Fruit fly (Drosophila melanogaster) Kc167 (cell line): Measurements from ENCODE around the gene Lamtor4.

Experiments
- Myc ChIP-seq: fragments of >200 bp; optimal IDR thresholded peaks from 2 replicates; lab custom pipeline; 2017; ENCODE audit warnings: missing external identifiers
- Sin3A ChIP-seq: fragments of >200 bp; optimal IDR thresholded peaks from 2 replicates; lab custom pipeline; 2018; ENCODE audit warnings: missing external identifiers
- h ChIP-seq: fragments of >200 bp; optimal IDR thresholded peaks from 3 replicates; lab custom pipeline; 2018; ENCODE audit warnings: missing external identifiers
- insv ChIP-seq: fragments of >200 bp; optimal IDR thresholded peaks from 3 replicates; lab custom pipeline; 2018; ENCODE audit warnings: missing external identifiers
- psq ChIP-seq: fragments of >200 bp; optimal IDR thresholded peaks from 2 replicates; lab custom pipeline; 2017; ENCODE audit warnings: missing external identifiers
- ttk ChIP-seq: sonication (Bioruptor generic); optimal IDR thresholded peaks from 2 replicates; lab custom pipeline; 2017; ENCODE audit warnings: missing external identifiers

Lamtor4 gene

dm6 chr3L:3923631-3924274, 27.1 kb downstream of the Lamtor4 start:
- TF ChIP-seq Sin3A (lab: Kevin White, UChicago), result no peak
- no peak for TF ChIP-seq Myc (lab: Kevin White, UChicago)

dm6 chr3L:3925487-3925886, 28.8 kb downstream of the Lamtor4 start:
- TF ChIP-seq Myc (lab: Kevin White, UChicago) (no peak), insv (no peak), h (lab: Kevin White, UChicago) (no peak), ttk (no peak), psq (lab: Kevin White, UChicago) (no peak), Sin3A (lab: Kevin White, UChicago) (no peak)

dm6 chr3L:3926191-3926765, 29.6 kb downstream of the Lamtor4 start:
- TF ChIP-seq insv, result no peak
- no peak for TF ChIP-seq Myc (lab: Kevin White, UChicago)
- TF ChIP-seq Sin3A (lab: Kevin White, UChicago), result no peak
- TF ChIP-seq h (lab: Kevin White, UChicago), result no peak
- no peak for TF ChIP-seq psq (lab: Kevin White, UChicago)
- TF ChIP-seq ttk, result no peak

DNA sequence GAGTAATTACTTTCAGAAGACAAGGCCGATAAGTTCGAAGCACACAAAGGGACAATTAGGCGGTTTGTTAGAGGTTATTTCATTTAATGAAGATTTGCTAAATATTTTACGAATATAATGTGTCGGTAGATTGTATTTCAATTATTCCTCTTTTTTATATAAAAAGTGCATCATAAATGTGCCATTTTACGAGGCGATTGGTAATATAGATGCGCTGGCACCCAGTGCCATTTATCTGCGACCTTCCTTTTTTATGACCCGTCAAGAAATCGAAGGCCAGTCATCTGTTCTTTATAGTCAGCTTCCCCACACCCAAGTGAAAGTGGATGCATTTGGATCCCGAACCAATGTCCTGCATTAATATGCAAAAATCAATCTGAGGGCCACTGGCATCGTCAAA, 30.8 kb downstream of the Lamtor4 start:
- TF ChIP-seq insv (no peak), h (lab: Kevin White, UChicago) (no peak), Sin3A (lab: Kevin White, UChicago) (no peak), Myc (lab: Kevin White, UChicago) (no peak), psq (lab: Kevin White, UChicago) (no peak), ttk (no peak)

DNA sequence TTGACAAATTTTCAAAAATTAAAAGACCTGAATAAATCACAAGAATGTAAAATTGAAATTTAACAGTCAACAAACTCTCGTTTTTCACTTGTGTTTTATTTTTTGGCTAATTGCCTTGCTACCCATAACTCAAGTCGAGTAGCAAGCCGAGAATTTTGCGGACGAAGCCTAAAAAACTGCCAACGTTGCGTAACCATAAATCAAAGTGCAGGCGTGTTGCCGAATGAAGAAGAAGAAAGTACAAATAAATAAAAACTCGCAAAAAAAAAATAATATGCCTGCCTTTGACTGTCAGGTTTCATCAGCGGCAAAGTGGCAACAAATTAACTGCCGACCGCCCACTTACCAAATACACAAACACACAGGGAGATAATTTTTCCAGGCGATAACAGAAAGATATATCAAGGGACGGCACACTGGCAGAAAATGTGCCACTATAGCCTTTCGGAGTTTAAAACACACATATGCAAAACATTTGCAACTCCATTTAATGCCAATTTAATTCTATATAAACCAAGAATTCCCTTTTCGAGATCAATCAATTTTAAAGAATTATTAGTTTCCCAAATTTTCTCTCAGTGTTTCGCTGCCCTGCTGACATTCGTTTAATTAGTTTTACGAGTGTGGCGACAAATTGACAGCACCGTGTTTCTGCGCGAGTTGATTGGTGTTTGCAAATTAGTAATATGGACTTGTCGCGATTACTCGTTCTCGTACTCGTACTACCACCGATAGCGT, 31.7 kb downstream of the Lamtor4 start:
- TF ChIP-seq ttk, result no peak
- no peak for TF ChIP-seq h (lab: Kevin White, UChicago)
- TF ChIP-seq psq (lab: Kevin White, UChicago), result no peak
- no peak for TF ChIP-seq Myc (lab: Kevin White, UChicago)
- TF ChIP-seq Sin3A (lab: Kevin White, UChicago), result no peak
- no peak for TF ChIP-seq insv

dm6 chr3L:3928943-3929785, 32.5 kb downstream of the Lamtor4 start:
- no peak for TF ChIP-seq insv
- no peak for TF ChIP-seq Myc (lab: Kevin White, UChicago)
- no peak for TF ChIP-seq ttk
- no peak for TF ChIP-seq h (lab: Kevin White, UChicago)
- no peak for TF ChIP-seq Sin3A (lab: Kevin White, UChicago)
- TF ChIP-seq psq (lab: Kevin White, UChicago), result no peak

- TF ChIP-seq h (lab: Kevin White, UChicago) (no peak), Sin3A (lab: Kevin White, UChicago) (no peak), Myc (lab: Kevin White, UChicago) (no peak), psq (lab: Kevin White, UChicago) (no peak), insv (no peak), ttk (no peak)
Observed at dm6 chr3L:3929968-3930767, 33.5 kb downstream of the Lamtor4 start.

DNA sequence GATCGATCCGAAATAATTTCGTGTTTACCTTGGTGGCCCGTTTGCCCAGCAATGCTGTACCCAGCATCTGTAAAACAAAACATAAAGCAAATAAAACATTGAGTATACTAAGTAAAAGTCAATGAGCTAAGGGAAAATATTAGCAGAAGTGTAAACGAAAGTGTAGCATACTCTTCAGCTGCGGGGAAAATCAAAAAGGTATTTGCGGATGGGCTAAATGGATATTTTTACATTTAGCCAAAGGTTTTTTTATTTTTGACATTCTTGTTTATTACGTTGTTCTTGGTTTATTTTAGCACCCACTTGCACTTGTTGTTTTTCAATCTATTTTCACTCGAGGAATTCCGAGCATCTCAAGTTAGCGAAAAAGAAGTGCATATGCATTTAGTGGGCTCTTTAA, 34.2 kb downstream of the Lamtor4 start:
- TF ChIP-seq psq (lab: Kevin White, UChicago) (no peak), h (lab: Kevin White, UChicago) (no peak), Myc (lab: Kevin White, UChicago) (no peak), ttk (no peak), Sin3A (lab: Kevin White, UChicago) (no peak), insv (no peak)

dm6 chr3L:3931778-3932177, 35.1 kb downstream of the Lamtor4 start:
- TF ChIP-seq h (lab: Kevin White, UChicago) (no peak), Myc (lab: Kevin White, UChicago) (no peak), psq (lab: Kevin White, UChicago) (no peak), insv (no peak), ttk (no peak), Sin3A (lab: Kevin White, UChicago) (no peak)

DNA sequence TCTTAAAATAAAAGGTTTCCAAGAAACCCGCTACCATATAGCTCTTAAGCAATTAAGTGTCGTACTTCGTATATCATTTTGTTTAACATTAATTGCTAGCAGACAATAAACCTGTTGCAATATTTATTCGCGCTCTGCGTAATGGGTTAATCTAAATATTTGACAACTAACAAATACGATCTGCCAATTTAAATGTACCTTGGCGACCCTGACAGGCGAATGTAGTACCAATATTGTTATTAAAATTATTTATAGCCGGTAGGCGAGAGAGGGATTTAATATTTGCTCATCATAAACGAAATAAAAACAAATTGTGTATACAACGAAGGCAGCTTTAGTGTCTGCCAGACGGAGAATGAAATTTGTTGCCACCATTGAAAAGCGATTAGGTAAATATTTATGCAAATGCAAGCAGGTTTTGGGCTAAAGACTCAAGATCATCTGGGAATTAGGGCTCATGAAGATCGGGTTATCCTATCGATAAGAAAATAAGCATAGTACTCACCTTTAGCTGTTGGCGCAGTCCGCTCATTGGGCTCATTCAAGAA, 36.1 kb downstream of the Lamtor4 start:
- no peak for TF ChIP-seq Myc (lab: Kevin White, UChicago)
- TF ChIP-seq h (lab: Kevin White, UChicago), result no peak
- no peak for TF ChIP-seq ttk
- TF ChIP-seq insv, result no peak
- no peak for TF ChIP-seq Sin3A (lab: Kevin White, UChicago)
- TF ChIP-seq psq (lab: Kevin White, UChicago), result no peak

DNA sequence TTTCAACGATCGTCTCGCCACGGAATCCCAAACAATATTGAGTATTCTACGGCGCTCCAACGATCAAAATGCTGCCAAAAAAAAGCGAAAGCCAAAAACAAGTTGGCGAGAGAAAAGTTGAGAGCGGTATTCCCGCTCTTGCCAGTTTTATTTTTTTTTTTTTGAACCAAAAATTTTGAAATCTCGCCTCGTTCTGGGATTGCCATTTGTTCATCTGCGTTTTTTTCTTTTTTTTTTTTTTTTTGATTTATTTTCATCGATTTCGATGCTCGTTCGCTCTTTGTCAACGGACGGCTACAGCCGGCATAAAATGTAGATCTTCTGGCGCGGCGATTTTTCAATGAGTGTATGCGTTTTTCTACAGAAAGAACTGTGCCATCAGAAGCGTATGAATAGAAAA, 36.9 kb downstream of the Lamtor4 start:
- TF ChIP-seq h (lab: Kevin White, UChicago), result no peak
- TF ChIP-seq insv, result no peak
- no peak for TF ChIP-seq Myc (lab: Kevin White, UChicago)
- TF ChIP-seq psq (lab: Kevin White, UChicago), result no peak
- TF ChIP-seq Sin3A (lab: Kevin White, UChicago), result no peak
